Worm (Caenorhabditis elegans): ENCODE data around the gene ttr-27.

DNA sequence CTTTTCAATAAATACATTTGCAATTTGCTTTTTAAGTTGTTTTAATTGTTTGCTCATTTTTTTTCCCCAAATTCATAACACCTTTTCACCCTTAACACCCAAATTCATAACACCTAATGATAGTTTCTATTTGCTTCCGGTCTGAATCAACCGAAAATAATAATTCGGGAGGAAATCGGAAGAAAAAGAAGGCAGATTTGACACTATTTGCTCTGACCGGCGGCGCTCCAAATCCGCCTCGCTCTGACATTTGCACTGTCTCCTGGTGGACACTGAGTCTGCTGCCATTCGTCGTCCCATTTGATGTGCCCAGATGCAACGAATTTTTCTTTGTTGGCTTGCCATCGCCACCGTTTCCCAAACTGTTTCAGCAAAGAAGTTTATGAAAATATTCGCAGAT, 20.2 kb upstream of the ttr-27 start, which contains the start of gene pqn-67:
- TF ChIP-seq gmeb-2 (tag; optimal IDR thresholded peaks at IDR 0.05) (no peak), ahr-1 (tag; optimal IDR thresholded peaks at IDR 0.05) (no peak)
